Worm (Caenorhabditis elegans) whole organism, L4 larva: ENCODE data around the gene gcy-20.
A peak's percentile ranks its signal among the peaks of the same experiment; 100 is the strongest.

Experiments used
- D1046.2 ChIP-seq: fragments of 200-800 bp; sonication (Bioruptor generic); IDR thresholded peaks from 2 replicates; pipeline ENCODE4 v1.3.6; 2022; ENCODE audit warnings: missing genetic modification characterization, missing compliant biosample characterization
- F26F4.8 ChIP-seq: fragments of 200-800 bp; sonication (Bioruptor generic); conservative IDR thresholded peaks from 2 replicates; pipeline ENCODE4 v1.3.6; 2022; ENCODE audit warnings: missing genetic modification characterization, missing compliant biosample characterization
- T26A8.4 ChIP-seq: fragments of 200-800 bp; sonication (Bioruptor generic); IDR thresholded peaks from 2 replicates; pipeline ENCODE4 v1.3.6; 2022; ENCODE audit warnings: missing genetic modification characterization, missing compliant biosample characterization
- Y105C5A.15 ChIP-seq: fragments of 200-800 bp; sonication (Bioruptor generic); IDR thresholded peaks from 2 replicates; pipeline ENCODE4 v1.3.6; 2022; ENCODE audit warnings: missing genetic modification characterization, missing compliant biosample characterization
- Y48G9A.11 ChIP-seq: fragments of 200-800 bp; sonication (Bioruptor generic); IDR thresholded peaks from 2 replicates; pipeline ENCODE4 v1.3.6; 2022; ENCODE audit warnings: missing genetic modification reagents, missing genetic modification characterization, missing compliant biosample characterization
- ceh-20 ChIP-seq: fragments of 200-800 bp; sonication (Bioruptor generic); IDR thresholded peaks from 2 replicates; pipeline ENCODE4 v1.3.6; 2022; ENCODE audit warnings: missing genetic modification reagents, missing genetic modification characterization, missing compliant biosample characterization
- ceh-62 ChIP-seq: sonication (generic microtip); optimal IDR thresholded peaks from 2 replicates; lab custom pipeline; 2017; ENCODE audit warnings: missing biosample characterization, missing genetic modification characterization
- ces-1 ChIP-seq: fragments of 150-350 bp; sonication (generic microtip); optimal IDR thresholded peaks from 4 replicates; lab custom pipeline; 2014; ENCODE audit warnings: missing biosample characterization, missing genetic modification reagents, missing genetic modification characterization
- cey-2 ChIP-seq: sonication (generic microtip); optimal IDR thresholded peaks from 3 replicates; lab custom pipeline; 2017; ENCODE audit warnings: missing genetic modification characterization, mild to moderate bottlenecking, missing compliant biosample characterization, antibody characterized with exemption, borderline replicate concordance; ENCODE audit not compliant: insufficient read depth
- daf-12 ChIP-seq: fragments of 150-350 bp; optimal IDR thresholded peaks from 2 replicates; lab custom pipeline; 2014; ENCODE audit warnings: missing biosample characterization, missing genetic modification reagents, missing genetic modification characterization
- daf-16 ChIP-seq, 3 experiments: sonication (generic microtip); optimal IDR thresholded peaks; 2 replicates each; lab custom pipeline; 2016 to 2017; ENCODE audit warnings: missing genetic modification characterization in 3 of 3, missing genetic modification reagents in 3 of 3, mild to moderate bottlenecking in 2 of 3, missing compliant biosample characterization in 2 of 3, missing biosample characterization in 1 of 3, moderate library complexity in 1 of 3
- daf-19 ChIP-seq: fragments of 200-800 bp; sonication (Bioruptor generic); conservative IDR thresholded peaks from 2 replicates; pipeline ENCODE4 v1.3.6; 2022; ENCODE audit warnings: missing genetic modification characterization, missing compliant biosample characterization
- daf-8 ChIP-seq: fragments of 200-800 bp; sonication (Bioruptor generic); IDR thresholded peaks from 2 replicates; pipeline ENCODE4 v1.3.6; 2022; ENCODE audit warnings: missing genetic modification characterization, missing compliant biosample characterization
- duxl-1 ChIP-seq: sonication (generic microtip); optimal IDR thresholded peaks from 2 replicates; lab custom pipeline; 2016; ENCODE audit warnings: mild to moderate bottlenecking, missing genetic modification characterization, moderate library complexity, missing compliant biosample characterization; ENCODE audit not compliant: poor library complexity
- gei-8 ChIP-seq: fragments of 200-800 bp; sonication (Bioruptor generic); optimal IDR thresholded peaks from 2 replicates; lab custom pipeline; 2018; ENCODE audit warnings: mild to moderate bottlenecking, missing genetic modification characterization, missing compliant biosample characterization
- hmg-1.1 ChIP-seq: fragments of 200-800 bp; sonication (Bioruptor generic); IDR thresholded peaks from 2 replicates; pipeline ENCODE4 v1.3.6; 2022; ENCODE audit warnings: missing genetic modification reagents, missing genetic modification characterization, missing compliant biosample characterization
- lin-1 ChIP-seq: fragments of 200-800 bp; sonication (Bioruptor generic); IDR thresholded peaks from 2 replicates; pipeline ENCODE4 v1.3.6; 2022; ENCODE audit warnings: missing genetic modification reagents, missing genetic modification characterization, missing compliant biosample characterization
- lin-29 ChIP-seq: fragments of 200-800 bp; sonication (Bioruptor generic); IDR thresholded peaks from 2 replicates; pipeline ENCODE4 v1.3.6; 2022; ENCODE audit warnings: missing genetic modification reagents, missing genetic modification characterization, missing compliant biosample characterization
- lsy-2 ChIP-seq, 2 experiments: fragments of 150-350 bp in 1 of 2; sonication (generic microtip) in 1 of 2; optimal IDR thresholded peaks; 2 replicates each; lab custom pipeline; 2014 to 2017; ENCODE audit warnings: missing biosample characterization in 2 of 2, missing genetic modification characterization in 2 of 2
- mdt-29 ChIP-seq: fragments of 200-800 bp; sonication (Bioruptor generic); IDR thresholded peaks from 2 replicates; pipeline ENCODE4 v1.3.6; 2022; ENCODE audit warnings: missing genetic modification reagents, missing genetic modification characterization, missing compliant biosample characterization
- mep-1 ChIP-seq: fragments of 150-350 bp; sonication (generic microtip); optimal IDR thresholded peaks from 3 replicates; lab custom pipeline; 2014; ENCODE audit warnings: missing biosample characterization, missing genetic modification characterization
- mxl-2 ChIP-seq: fragments of 200-800 bp; sonication (Bioruptor generic); conservative IDR thresholded peaks from 2 replicates; pipeline ENCODE4 v1.3.6; 2022; ENCODE audit warnings: missing genetic modification reagents, missing genetic modification characterization, missing compliant biosample characterization
- nhr-237 ChIP-seq: sonication (generic microtip); optimal IDR thresholded peaks from 2 replicates; lab custom pipeline; 2017; ENCODE audit warnings: missing biosample characterization, missing genetic modification characterization
- nhr-28 ChIP-seq: fragments of 150-350 bp; optimal IDR thresholded peaks from 2 replicates; lab custom pipeline; 2014; ENCODE audit warnings: missing biosample characterization, missing genetic modification characterization
- nhr-41 ChIP-seq: fragments of 200-800 bp; sonication (Bioruptor generic); IDR thresholded peaks from 2 replicates; pipeline ENCODE4 v1.3.6; 2022; ENCODE audit warnings: missing genetic modification reagents, missing genetic modification characterization, missing compliant biosample characterization
- nhr-48 ChIP-seq: sonication (generic microtip); optimal IDR thresholded peaks from 2 replicates; lab custom pipeline; 2016; ENCODE audit warnings: mild to moderate bottlenecking, missing genetic modification characterization, missing compliant biosample characterization
- nhr-77 ChIP-seq: fragments of 150-350 bp; optimal IDR thresholded peaks from 2 replicates; lab custom pipeline; 2014; ENCODE audit warnings: missing biosample characterization, missing genetic modification characterization
- php-3 ChIP-seq: fragments of 200-800 bp; sonication (Bioruptor generic); IDR thresholded peaks from 2 replicates; pipeline ENCODE4 v1.3.6; 2022; ENCODE audit warnings: missing genetic modification reagents, missing genetic modification characterization, missing compliant biosample characterization
- pqm-1 ChIP-seq: sonication (generic microtip); optimal IDR thresholded peaks from 2 replicates; lab custom pipeline; 2017; ENCODE audit warnings: missing biosample characterization, missing genetic modification characterization
- skn-1 ChIP-seq: fragments of 150-350 bp; optimal IDR thresholded peaks from 2 replicates; lab custom pipeline; 2014; ENCODE audit warnings: missing biosample characterization, missing genetic modification characterization
- tag-97 ChIP-seq: fragments of 200-800 bp; sonication (Bioruptor generic); IDR thresholded peaks from 2 replicates; pipeline ENCODE4 v1.3.6; 2022; ENCODE audit warnings: missing genetic modification characterization, missing compliant biosample characterization
- unc-39 ChIP-seq: sonication (generic microtip); optimal IDR thresholded peaks from 2 replicates; lab custom pipeline; 2017; ENCODE audit warnings: missing biosample characterization, missing genetic modification characterization
- unc-62 ChIP-seq, 3 experiments: fragments of 150-350 bp in 1 of 3; sonication (generic microtip); optimal IDR thresholded peaks in 2 of 3; peaks in 1 of 3; 1 replicate in 1 of 3; 2 replicates in 2 of 3; lab custom pipeline; 2014 to 2017; ENCODE audit warnings: missing biosample characterization in 3 of 3, missing genetic modification characterization in 3 of 3, missing genetic modification reagents in 3 of 3, missing genotype in 1 of 3
- ztf-11 ChIP-seq: fragments of 150-350 bp; optimal IDR thresholded peaks from 2 replicates; lab custom pipeline; 2014; ENCODE audit warnings: missing biosample characterization, missing genetic modification characterization
- ztf-7 ChIP-seq: fragments of 150-350 bp; optimal IDR thresholded peaks from 2 replicates; lab custom pipeline; 2014; ENCODE audit warnings: missing biosample characterization, missing genetic modification characterization

The gcy-20 gene

ce11 chrV:16253687-16254086, at the start of gene gcy-20:
Gene gcy-20 (minus strand): TSS chrV:16253787.
- TF ChIP-seq lsy-2 (tag; optimal IDR thresholded peaks at IDR 0.05; lab: Kevin White, UChicago): no peak

ce11 chrV:16302439-16302838, 48.9 kb upstream of the gcy-20 start, which contains the start of the genes C31A11.13 and oac-6:
Gene C31A11.13 (minus strand): TSS chrV:16302551.
Gene oac-6 (plus strand): TSS chrV:16302717.
- peak; percentile 37 for TF ChIP-seq pqm-1 (tag; lab: Kevin White, UChicago)
- TF ChIP-seq ces-1: no peak
- no peak for TF ChIP-seq mxl-2 (GFP tag; lab: Robert Waterston, UW)
- no peak for TF ChIP-seq gei-8 (GFP tag; lab: Kevin White, UChicago)
- no peak for TF ChIP-seq skn-1 (tag; lab: Kevin White, UChicago)
- TF ChIP-seq daf-16 (GFP tag; optimal IDR thresholded peaks at IDR 0.05; lab: Kevin White, UChicago): no peak
- peak; percentile 9 for TF ChIP-seq daf-16 (tag; optimal IDR thresholded peaks at IDR 0.05; lab: Kevin White, UChicago)
- peak in 1 of 2 experiments; percentile 65 for TF ChIP-seq unc-62 (GFP tag; optimal IDR thresholded peaks at IDR 0.05 in 1 of 2; lab: Kevin White, UChicago)
- TF ChIP-seq unc-62 (tag; optimal IDR thresholded peaks at IDR 0.05; lab: Kevin White, UChicago): no peak
- TF ChIP-seq ceh-20: no peak
- TF ChIP-seq nhr-28 (tag; lab: Kevin White, UChicago): peak; percentile 27
- TF ChIP-seq duxl-1 (tag; lab: Kevin White, UChicago): no peak

- no peak for TF ChIP-seq hmg-1.1 (GFP tag; lab: Robert Waterston, UW)
- TF ChIP-seq tag-97 (GFP tag; lab: Robert Waterston, UW): no peak
Observed at ce11 chrV:16300276-16300675, 46.7 kb upstream of the gcy-20 start, which contains the start of gene srbc-82. Gene srbc-82 (plus strand): TSS chrV:16300576.

ce11 chrV:16299834-16300233, 46.2 kb upstream of the gcy-20 start:
- TF ChIP-seq daf-12 (tag; lab: Kevin White, UChicago) (no peak), F26F4.8 (no peak), ztf-7 (tag; lab: Kevin White, UChicago) (no peak), ceh-62 (tag; lab: Kevin White, UChicago) (no peak), D1046.2 (GFP tag; lab: Robert Waterston, UW) (no peak), daf-8 (no peak), nhr-48 (no peak), nhr-237 (no peak), Y105C5A.15 (GFP tag; lab: Robert Waterston, UW) (no peak), cey-2 (tag; lab: Kevin White, UChicago) (no peak), Y48G9A.11 (GFP tag; lab: Robert Waterston, UW) (no peak), daf-19 (GFP tag; lab: Robert Waterston, UW) (no peak), ztf-11 (tag; lab: Kevin White, UChicago) (no peak), php-3 (GFP tag; lab: Robert Waterston, UW) (no peak)
- TF ChIP-seq, all 104 proteins: peak for 0

- no peak for TF ChIP-seq skn-1 (tag; lab: Kevin White, UChicago)
- TF ChIP-seq mdt-29 (GFP tag; lab: Robert Waterston, UW): no peak
- no peak for TF ChIP-seq F26F4.8
- TF ChIP-seq, all 104 proteins: peak for 0
Observed at ce11 chrV:16298669-16299068, 45.1 kb upstream of the gcy-20 start, which contains the start of gene srbc-84. Gene srbc-84 (plus strand): TSS chrV:16298969.

ce11 chrV:16297070-16297469, 43.5 kb upstream of the gcy-20 start, which contains the start of gene srbc-83:
Gene srbc-83 (plus strand): TSS chrV:16297370.
- TF ChIP-seq mep-1 (tag; lab: Kevin White, UChicago) (no peak), unc-39 (no peak), hmg-1.1 (GFP tag; lab: Robert Waterston, UW) (no peak), nhr-77 (tag; lab: Kevin White, UChicago) (no peak), nhr-48 (no peak), lin-29 (GFP tag; lab: Robert Waterston, UW) (no peak), T26A8.4 (GFP tag; lab: Robert Waterston, UW) (no peak), nhr-41 (GFP tag; lab: Robert Waterston, UW) (no peak), lin-1 (GFP tag; lab: Robert Waterston, UW) (no peak)
